Fruit fly (Drosophila melanogaster): ENCODE data around the gene Naxe.

- TF ChIP-seq CTCF (optimal IDR thresholded peaks at IDR 0.05): no peak
- TF ChIP-seq CG8478 (optimal IDR thresholded peaks at IDR 0.05): no peak
These were observed 28.0 kb downstream of the Naxe start for dm6 chrX:10057964-10058363.

All from S2 (cell line).